Worm (Caenorhabditis elegans): ENCODE results near the gene far-1.

Gene far-1

DNA sequence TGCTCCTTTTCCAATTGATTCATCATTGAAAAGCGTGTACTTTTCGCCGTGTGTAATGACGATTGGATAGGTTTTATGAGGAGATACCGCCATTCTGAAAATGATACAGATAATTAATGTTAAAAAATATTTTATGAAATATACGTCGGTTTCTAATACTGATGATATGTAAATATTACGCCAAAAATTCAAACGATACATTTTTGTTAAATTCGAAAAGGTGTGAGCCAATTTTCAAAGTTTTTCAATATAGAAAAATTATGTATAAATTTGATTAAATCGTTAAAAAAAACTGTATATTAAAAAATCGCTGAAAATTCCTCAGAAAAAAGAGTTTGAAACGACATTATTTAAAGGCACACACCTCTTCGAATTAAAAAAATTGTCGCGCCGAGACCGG lies 30.4 kb downstream of the far-1 start, which contains the start of gene ikke-1:
Gene ikke-1 (minus strand): TSS at position 101 of the 400 bp plus-strand sequence.
- no peak for TF ChIP-seq lsy-12 (tag; optimal IDR thresholded peaks at IDR 0.05)
- TF ChIP-seq unc-62 (GFP tag; optimal IDR thresholded peaks at IDR 0.05) = no peak
- TF ChIP-seq fkh-10 (GFP tag; optimal IDR thresholded peaks at IDR 0.05) = no peak
- no peak for TF ChIP-seq daf-12 (tag; optimal IDR thresholded peaks at IDR 0.05)
- no peak for TF ChIP-seq lin-15B (tag; optimal IDR thresholded peaks at IDR 0.05)
- TF ChIP-seq nhr-25 (tag; optimal IDR thresholded peaks at IDR 0.05) = no peak
- TF ChIP-seq skn-1 (tag; optimal IDR thresholded peaks at IDR 0.05) = no peak
- no peak for TF ChIP-seq fos-1 (tag; optimal IDR thresholded peaks at IDR 0.05)
- no peak for TF ChIP-seq nhr-43 (tag; optimal IDR thresholded peaks at IDR 0.05; ENCODE audit: poor library complexity, severe bottlenecking)
- TF ChIP-seq eor-1 (tag; optimal IDR thresholded peaks at IDR 0.05) = no peak
- no peak for TF ChIP-seq mml-1 (tag; optimal IDR thresholded peaks at IDR 0.05)
- no peak for TF ChIP-seq nhr-77 (tag; optimal IDR thresholded peaks at IDR 0.05)
- no peak for TF ChIP-seq egl-5 (tag; optimal IDR thresholded peaks at IDR 0.05)
- no peak for TF ChIP-seq hmg-11 (tag; optimal IDR thresholded peaks at IDR 0.05)
- no peak for TF ChIP-seq ZK546.5 (tag; optimal IDR thresholded peaks at IDR 0.05)

- TF ChIP-seq ztf-4 (tag; optimal IDR thresholded peaks at IDR 0.05) (no peak), fkh-10 (GFP tag; optimal IDR thresholded peaks at IDR 0.05) (peak; percentile 6)
Measured at ce11 chrIII:9047260-9047659, 33.7 kb downstream of the far-1 start.

DNA sequence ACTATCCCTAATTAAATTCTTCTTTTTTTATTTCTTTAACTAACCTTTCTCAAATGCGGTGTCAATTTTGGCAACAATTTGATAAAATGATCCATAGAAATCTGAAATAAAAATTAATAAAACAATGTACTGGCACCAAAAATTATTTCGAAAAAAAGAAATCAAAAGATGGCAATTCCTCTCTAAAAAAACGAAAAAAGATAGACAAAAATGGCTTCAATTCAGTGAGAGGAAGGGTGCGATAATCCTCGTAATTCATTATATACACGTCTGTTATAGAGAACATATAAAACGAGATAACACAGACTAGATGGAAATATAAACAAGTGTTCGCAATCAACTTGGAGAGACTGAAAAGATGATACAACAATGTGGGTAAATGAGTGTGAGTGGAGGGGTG lies 35.1 kb downstream of the far-1 start, which contains the start of gene R107.2:
Gene R107.2 (minus strand): TSS at position 101 of the 400 bp plus-strand sequence.
- TF ChIP-seq nhr-77 (tag; optimal IDR thresholded peaks at IDR 0.05) = no peak
- TF ChIP-seq egl-27 (tag; optimal IDR thresholded peaks at IDR 0.05) = no peak
- TF ChIP-seq ceh-28 (tag; optimal IDR thresholded peaks at IDR 0.05) = no peak
- TF ChIP-seq lsy-12 (tag; optimal IDR thresholded peaks at IDR 0.05) = no peak
- TF ChIP-seq snpc-4 (tag; optimal IDR thresholded peaks at IDR 0.05) = no peak
- no peak for TF ChIP-seq nhr-25 (tag; optimal IDR thresholded peaks at IDR 0.05)
- TF ChIP-seq unc-62 (GFP tag; optimal IDR thresholded peaks at IDR 0.05) = no peak
- no peak for TF ChIP-seq daf-12 (tag; optimal IDR thresholded peaks at IDR 0.05)

DNA sequence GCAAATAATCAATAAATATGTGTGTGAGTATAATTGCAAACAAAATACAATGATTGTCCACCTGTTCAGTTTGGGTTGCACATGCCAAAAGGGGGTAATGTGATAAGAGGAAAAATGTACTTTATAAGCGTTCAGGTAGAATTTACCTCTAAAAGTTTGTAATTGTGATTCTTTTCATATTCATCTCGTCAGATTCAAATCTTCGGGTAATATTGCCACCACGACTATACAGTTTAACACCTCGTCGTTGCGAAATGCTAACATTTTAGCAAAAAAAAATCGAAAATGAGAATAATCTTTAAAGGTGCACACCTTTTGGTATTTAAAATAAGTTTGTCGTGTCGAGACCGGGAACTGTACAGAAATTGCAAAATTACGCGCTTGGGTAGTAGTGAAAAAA lies 37.8 kb downstream of the far-1 start, which contains the start of gene nac-2:
Gene nac-2 (minus strand): TSS at position 101 of the 400 bp plus-strand sequence.
- TF ChIP-seq ZK546.5 (tag; optimal IDR thresholded peaks at IDR 0.05) (no peak), lin-39 (tag; optimal IDR thresholded peaks at IDR 0.05) (no peak), unc-62 (GFP tag; optimal IDR thresholded peaks at IDR 0.05) (no peak), lin-15B (tag; optimal IDR thresholded peaks at IDR 0.05) (no peak), ama-1 (optimal IDR thresholded peaks at IDR 0.05) (no peak), nhr-77 (tag; optimal IDR thresholded peaks at IDR 0.05) (no peak), ceh-28 (tag; optimal IDR thresholded peaks at IDR 0.05) (peak; percentile 0), egl-27 (tag; optimal IDR thresholded peaks at IDR 0.05) (no peak), egl-5 (tag; optimal IDR thresholded peaks at IDR 0.05) (no peak)

DNA sequence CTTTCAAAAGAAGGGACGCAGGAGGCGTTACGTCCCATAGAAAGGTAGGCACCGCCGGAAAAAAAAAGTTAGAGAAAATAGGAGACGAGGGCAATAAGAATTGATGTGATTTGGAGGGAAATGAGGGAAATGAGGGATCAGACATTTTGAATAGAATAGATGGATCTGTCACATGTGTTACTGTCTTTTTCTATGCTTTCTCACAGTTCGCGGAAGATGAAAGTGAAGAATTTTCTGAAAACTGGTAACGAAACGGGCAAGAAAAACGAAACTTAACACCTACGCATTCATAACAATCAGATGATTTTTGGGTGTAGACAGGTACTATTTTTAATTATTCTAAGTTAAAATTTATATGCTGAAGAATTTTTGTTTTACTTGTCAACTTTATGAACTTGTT lies 43.3 kb downstream of the far-1 start, which contains the start of gene R107.9:
Gene R107.9 (plus strand): TSS at position 301 of the 400 bp plus-strand sequence.
- TF ChIP-seq egl-5 (tag; optimal IDR thresholded peaks at IDR 0.05) (peak; percentile 17), jun-1 (tag; optimal IDR thresholded peaks at IDR 0.05) (no peak)

DNA sequence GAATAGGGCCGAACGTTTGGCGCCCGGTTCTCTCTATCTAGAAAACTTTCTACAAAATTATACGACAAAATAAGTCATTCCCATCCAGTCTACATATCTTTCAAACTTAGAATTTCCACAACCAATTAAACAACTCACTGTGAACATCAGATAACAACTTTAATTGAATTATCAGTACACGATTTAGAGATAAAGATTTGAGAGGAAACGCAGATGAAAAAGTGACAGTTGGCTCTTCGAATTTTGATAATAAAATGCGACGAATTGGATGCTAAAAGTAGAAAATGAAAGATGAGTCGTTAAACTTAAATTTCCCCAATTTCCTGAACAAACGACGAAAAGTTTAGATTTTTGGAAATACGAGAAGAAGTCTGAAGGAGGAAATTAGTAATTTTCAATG lies 45.9 kb downstream of the far-1 start:
- TF ChIP-seq egl-5 (tag; optimal IDR thresholded peaks at IDR 0.05) (no peak), pha-4 (tag; optimal IDR thresholded peaks at IDR 0.05) (no peak), fos-1 (tag; optimal IDR thresholded peaks at IDR 0.05) (no peak), fkh-10 (GFP tag; optimal IDR thresholded peaks at IDR 0.05) (no peak), mml-1 (tag; optimal IDR thresholded peaks at IDR 0.05) (no peak), sea-2 (GFP tag; optimal IDR thresholded peaks at IDR 0.05) (no peak), nhr-12 (tag; optimal IDR thresholded peaks at IDR 0.05) (no peak), jun-1 (tag; optimal IDR thresholded peaks at IDR 0.05) (no peak), pqm-1 (tag; optimal IDR thresholded peaks at IDR 0.05) (peak; percentile 62), ama-1 (optimal IDR thresholded peaks at IDR 0.05) (no peak), elt-2 (tag; optimal IDR thresholded peaks at IDR 0.05) (peak; percentile 89), mdl-1 (tag; optimal IDR thresholded peaks at IDR 0.05) (no peak), elt-1 (tag; optimal IDR thresholded peaks at IDR 0.05) (no peak), tbx-2 (tag; optimal IDR thresholded peaks at IDR 0.05) (no peak), lsy-12 (tag; optimal IDR thresholded peaks at IDR 0.05) (no peak), elt-3 (tag; optimal IDR thresholded peaks at IDR 0.05) (no peak)
